Fruit fly (Drosophila melanogaster): ENCODE measurements around the gene tal-AA.

The tal-AA gene

DNA sequence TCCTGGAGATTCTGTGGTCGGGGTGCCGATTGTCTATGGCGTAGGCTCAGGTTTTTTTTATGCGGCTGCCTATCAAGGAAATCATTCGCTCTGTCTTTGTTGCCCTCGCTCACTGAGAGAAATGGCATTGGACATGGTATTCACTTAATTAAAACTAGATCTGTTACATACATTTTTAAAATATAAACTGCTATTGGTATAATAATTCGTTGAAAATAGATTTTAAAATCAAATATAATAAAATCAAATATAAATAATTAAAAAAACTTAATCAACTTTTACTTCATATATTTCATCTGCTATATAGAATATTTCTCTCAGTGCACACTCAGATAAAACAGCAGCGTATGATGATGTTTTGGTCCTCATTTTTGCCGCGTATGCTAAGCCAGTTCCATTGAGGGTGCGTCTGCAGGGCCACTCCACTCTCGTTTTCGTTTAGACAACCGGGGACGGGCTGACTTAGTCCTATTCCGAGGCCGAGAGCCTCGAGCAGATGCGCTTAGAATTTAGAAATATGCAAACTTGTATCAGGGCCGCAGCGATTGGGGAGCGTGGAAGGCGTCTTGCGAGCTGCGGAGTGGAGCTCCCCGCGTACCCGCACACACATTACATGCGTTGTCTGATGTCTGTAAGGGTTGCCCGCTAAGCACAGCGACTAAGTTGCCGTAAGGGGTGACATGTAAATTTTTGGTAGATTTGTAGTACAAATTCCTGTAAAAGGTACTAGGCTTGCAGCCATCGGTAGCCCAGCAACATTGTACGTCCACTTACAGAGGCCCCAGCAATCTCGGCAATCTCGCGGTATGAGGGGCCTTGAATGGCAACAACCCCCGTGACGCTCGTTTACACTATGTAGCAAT lies 13.1 kb upstream of the tal-AA start (continued):
- TF ChIP-seq CG32772 (GFP tag; IDR thresholded peaks at IDR 0.05) (no peak), row (GFP tag; IDR thresholded peaks at IDR 0.05) (peak; percentile 63), caup (GFP tag; optimal IDR thresholded peaks at IDR 0.05; ENCODE audit: severe bottlenecking) (peak; percentile 18), CG16815 (GFP tag; optimal IDR thresholded peaks at IDR 0.05) (peak; percentile 24), gem (tag; optimal IDR thresholded peaks at IDR 0.05) (peak; percentile 77), lola (GFP tag; optimal IDR thresholded peaks at IDR 0.05) (peak in 1 of 3 experiments; percentile 63), wor (GFP tag; IDR thresholded peaks at IDR 0.05) (no peak), CG9727 (GFP tag; optimal IDR thresholded peaks at IDR 0.05) (peak; percentile 82), HLH3B (GFP tag; IDR thresholded peaks at IDR 0.05) (0 out of 2 replicates have a peak, but pooled peaks have one; percentile 24), CG10209 (GFP tag; optimal IDR thresholded peaks at IDR 0.05) (peak; percentile 45), BtbVII (GFP tag; optimal IDR thresholded peaks at IDR 0.05) (peak; percentile 22), CG4282 (GFP tag; optimal IDR thresholded peaks at IDR 0.05) (no peak), sob (GFP tag; IDR thresholded peaks at IDR 0.05) (no peak), ac (GFP tag; optimal IDR thresholded peaks at IDR 0.05) (peak; percentile 18), CG5953 (GFP tag; IDR thresholded peaks at IDR 0.05) (no peak), pita (GFP tag; optimal IDR thresholded peaks at IDR 0.05) (no peak), CG4404 (GFP tag; IDR thresholded peaks at IDR 0.05) (peak; percentile 41), peb (GFP tag; IDR thresholded peaks at IDR 0.05) (no peak), jigr1 (GFP tag; IDR thresholded peaks at IDR 0.05) (no peak), Fer3 (tag; optimal IDR thresholded peaks at IDR 0.05) (peak; percentile 10), CG7839 (tag; optimal IDR thresholded peaks at IDR 0.05) (peak; percentile 63), CG7786 (GFP tag; optimal IDR thresholded peaks at IDR 0.05) (no peak), CG8290 (GFP tag; optimal IDR thresholded peaks at IDR 0.05) (no peak), CG8290 (tag; optimal IDR thresholded peaks at IDR 0.05) (no peak), hth (optimal IDR thresholded peaks at IDR 0.05) (no peak), stc (GFP tag; IDR thresholded peaks at IDR 0.05) (no peak), CG18599 (GFP tag; optimal IDR thresholded peaks at IDR 0.05) (peak; percentile 42), gsb-n (tag; optimal IDR thresholded peaks at IDR 0.05) (peak; percentile 62), Ptx1 (GFP tag; IDR thresholded peaks at IDR 0.05) (0 out of 2 replicates have a peak, but pooled peaks have one; percentile 18), CG15601 (tag; optimal IDR thresholded peaks at IDR 0.05) (peak; percentile 28), HHEX (GFP tag; optimal IDR thresholded peaks at IDR 0.05) (peak; percentile 22), dmrt99B (tag; optimal IDR thresholded peaks at IDR 0.05) (peak; percentile 49), CG18262 (tag; optimal IDR thresholded peaks at IDR 0.05) (peak; percentile 72), chinmo (GFP tag; IDR thresholded peaks at IDR 0.05; ENCODE audit: partially characterized antibody) (0 out of 4 replicates have a peak, but pooled peaks have one; percentile 34), CG14710 (tag; optimal IDR thresholded peaks at IDR 0.05) (peak; percentile 64), CG6272 (GFP tag; IDR thresholded peaks at IDR 0.05) (no peak), CG8359 (GFP tag; optimal IDR thresholded peaks at IDR 0.05; ENCODE audit: borderline replicate concordance) (peak; percentile 9), Asciz (GFP tag; optimal IDR thresholded peaks at IDR 0.05) (no peak), dysf (GFP tag; IDR thresholded peaks at IDR 0.05) (0 out of 3 replicates have a peak, but pooled peaks have one; percentile 17), hkb (optimal IDR thresholded peaks at IDR 0.05) (no peak), hkb (GFP tag; IDR thresholded peaks at IDR 0.05) (0 out of 2 replicates have a peak, but pooled peaks have one; percentile 25), mirr (GFP tag; optimal IDR thresholded peaks at IDR 0.05) (peak; percentile 38), CG17385 (GFP tag; optimal IDR thresholded peaks at IDR 0.05) (peak; percentile 25), CG13424 (tag; optimal IDR thresholded peaks at IDR 0.05) (peak; percentile 50), NC2α (GFP tag; optimal IDR thresholded peaks at IDR 0.05) (no peak), CG33557 (GFP tag; optimal IDR thresholded peaks at IDR 0.05) (peak; percentile 12), unpg (GFP tag; optimal IDR thresholded peaks at IDR 0.05) (peak; percentile 60), Hand (GFP tag; optimal IDR thresholded peaks at IDR 0.05) (peak; percentile 31)
